Fruit fly (Drosophila melanogaster): ENCODE data around the gene PIG-Wa.
A peak's percentile ranks its signal among the peaks of the same experiment; 100 is the strongest.

Gene PIG-Wa

dm6 chr2L:2363626-2364147, 19.3 kb upstream of the PIG-Wa start (continued):
- peak; percentile 79 for TF ChIP-seq zfh1 (GFP tag; IDR thresholded peaks at IDR 0.05)
- TF ChIP-seq scrt (GFP tag; optimal IDR thresholded peaks at IDR 0.05), result peak; percentile 91
- TF ChIP-seq Hr51 (GFP tag; optimal IDR thresholded peaks at IDR 0.05), result peak; percentile 52 to 94
- peak; percentile 97 for TF ChIP-seq Drgx (GFP tag; IDR thresholded peaks at IDR 0.05)
- peak; percentile 57 for TF ChIP-seq CG17802 (tag; optimal IDR thresholded peaks at IDR 0.05)
- no peak for TF ChIP-seq fu2 (GFP tag; optimal IDR thresholded peaks at IDR 0.05)
- no peak for TF ChIP-seq aop (GFP tag; IDR thresholded peaks at IDR 0.05)
- peak; percentile 28 for TF ChIP-seq Mad (GFP tag; optimal IDR thresholded peaks at IDR 0.05)
- TF ChIP-seq CG9932 (GFP tag; IDR thresholded peaks at IDR 0.05), result peak; percentile 82
- peak; percentile 89; the same call in 2 of the 3 replicates for TF ChIP-seq otp (GFP tag; IDR thresholded peaks at IDR 0.05)
- TF ChIP-seq tap (tag; optimal IDR thresholded peaks at IDR 0.05), result peak; percentile 92
- peak; percentile 91 for TF ChIP-seq Sox102F (GFP tag; optimal IDR thresholded peaks at IDR 0.05)
- TF ChIP-seq hth (optimal IDR thresholded peaks at IDR 0.05), result no peak
- no peak for TF ChIP-seq emc (GFP tag; optimal IDR thresholded peaks at IDR 0.05)
- TF ChIP-seq CG1792 (GFP tag; optimal IDR thresholded peaks at IDR 0.05), result peak; percentile 25
- peak; percentile 81; the same call in 2 of the 3 replicates for TF ChIP-seq ase (GFP tag; IDR thresholded peaks at IDR 0.05)
- TF ChIP-seq CG1602 (GFP tag; optimal IDR thresholded peaks at IDR 0.05), result peak; percentile 78
- peak; percentile 80 for TF ChIP-seq Ptx1 (GFP tag; IDR thresholded peaks at IDR 0.05)
- TF ChIP-seq hbn (GFP tag; IDR thresholded peaks at IDR 0.05; ENCODE audit: partially characterized antibody), result no peak
- TF ChIP-seq CG1647 (GFP tag; optimal IDR thresholded peaks at IDR 0.05), result peak; percentile 55
- peak; percentile 84 for TF ChIP-seq E2f1 (GFP tag; IDR thresholded peaks at IDR 0.05)
- TF ChIP-seq CG10147 (GFP tag; optimal IDR thresholded peaks at IDR 0.05), result peak; percentile 89
- peak; percentile 91 for TF ChIP-seq CG17359 (tag; optimal IDR thresholded peaks at IDR 0.05)
- TF ChIP-seq ab (GFP tag; optimal IDR thresholded peaks at IDR 0.05), result no peak
- TF ChIP-seq CrebB (tag; optimal IDR thresholded peaks at IDR 0.05), result peak; percentile 63
- TF ChIP-seq Dref (GFP tag; IDR thresholded peaks at IDR 0.05), result no peak
- TF ChIP-seq Pdp1 (GFP tag; optimal IDR thresholded peaks at IDR 0.05), result peak; percentile 71 to 72
- no peak for TF ChIP-seq unc-4 (GFP tag; IDR thresholded peaks at IDR 0.05; ENCODE audit: partially characterized antibody)
- peak; percentile 70 for TF ChIP-seq Hmx (GFP tag; optimal IDR thresholded peaks at IDR 0.05)
- no peak for TF ChIP-seq CG43689 (GFP tag; IDR thresholded peaks at IDR 0.05)
- TF ChIP-seq CG13775 (GFP tag; optimal IDR thresholded peaks at IDR 0.05), result peak; percentile 85
- no peak for TF ChIP-seq nerfin-2 (GFP tag; IDR thresholded peaks at IDR 0.05; ENCODE audit: partially characterized antibody)
- TF ChIP-seq CG11723 (GFP tag; optimal IDR thresholded peaks at IDR 0.05), result peak; percentile 81
- peak; percentile 84 for TF ChIP-seq sd (tag; optimal IDR thresholded peaks at IDR 0.05)
- TF ChIP-seq HLH4C (GFP tag; IDR thresholded peaks at IDR 0.05; ENCODE audit: partially characterized antibody), result no peak
- TF ChIP-seq bowl (GFP tag; IDR thresholded peaks at IDR 0.05), result peak; percentile 61; the same call in 1 of the 2 replicates
- TF ChIP-seq jumu (GFP tag; optimal IDR thresholded peaks at IDR 0.05), result no peak
- peak; percentile 89 for TF ChIP-seq fd3F (GFP tag; optimal IDR thresholded peaks at IDR 0.05)
- peak; percentile 10 for TF ChIP-seq en (GFP tag; optimal IDR thresholded peaks at IDR 0.05)
- TF ChIP-seq Usf (GFP tag; optimal IDR thresholded peaks at IDR 0.05), result peak; percentile 58
- peak; percentile 99 for TF ChIP-seq CG11696 (GFP tag; IDR thresholded peaks at IDR 0.05)
- peak; percentile 26 for TF ChIP-seq Antp (GFP tag; optimal IDR thresholded peaks at IDR 0.05)
- peak; percentile 90 for TF ChIP-seq CG14014 (GFP tag; IDR thresholded peaks at IDR 0.05)
- TF ChIP-seq ato (GFP tag; IDR thresholded peaks at IDR 0.05; ENCODE audit: partially characterized antibody), result no peak
- TF ChIP-seq pfk (GFP tag; optimal IDR thresholded peaks at IDR 0.05), result peak; percentile 29
- TF ChIP-seq onecut (GFP tag; IDR thresholded peaks at IDR 0.05), result peak; percentile 77
- TF ChIP-seq Eip74EF (GFP tag; optimal IDR thresholded peaks at IDR 0.05), result peak in 1 of 2 experiments; percentile 92
- TF ChIP-seq CG8944 (GFP tag; optimal IDR thresholded peaks at IDR 0.05), result peak; percentile 29
- TF ChIP-seq CG12104 (GFP tag; optimal IDR thresholded peaks at IDR 0.05), result peak; percentile 70
- TF ChIP-seq Tbp (GFP tag; optimal IDR thresholded peaks at IDR 0.05), result no peak
